Worm (Caenorhabditis elegans) whole organism, young adult: Measurements from ENCODE around the gene F46F5.1.

Experiments used
- Y56A3A.18 ChIP-seq: fragments of 200-800 bp; sonication (Bioruptor generic); IDR thresholded peaks from 2 replicates; pipeline ENCODE4 v1.3.6; 2022; ENCODE audit warnings: missing genetic modification reagents, missing genetic modification characterization, missing compliant biosample characterization
- ama-1 ChIP-seq, 3 experiments: fragments of 150-350 bp in 1 of 3; sonication (generic microtip) in 2 of 3; optimal IDR thresholded peaks; 2 replicates each; lab custom pipeline; 2014 to 2018; ENCODE audit warnings: missing biosample characterization in 2 of 3, missing genetic modification characterization in 2 of 3, missing genetic modification reagents in 2 of 3
- egrh-3 ChIP-seq: fragments of 200-800 bp; sonication (Bioruptor generic); IDR thresholded peaks from 2 replicates; pipeline ENCODE4 v1.3.6; 2022; ENCODE audit warnings: missing genetic modification reagents, missing genetic modification characterization, missing compliant biosample characterization
- ets-4 ChIP-seq: fragments of 200-800 bp; sonication (Bioruptor generic); optimal IDR thresholded peaks from 2 replicates; lab custom pipeline; 2018; ENCODE audit warnings: mild to moderate bottlenecking, missing genetic modification characterization, missing compliant biosample characterization
- sea-2 ChIP-seq: fragments of 200-800 bp; sonication (Bioruptor generic); IDR thresholded peaks from 2 replicates; pipeline ENCODE4 v1.3.6; 2022; ENCODE audit warnings: missing genetic modification characterization, missing compliant biosample characterization

DNA sequence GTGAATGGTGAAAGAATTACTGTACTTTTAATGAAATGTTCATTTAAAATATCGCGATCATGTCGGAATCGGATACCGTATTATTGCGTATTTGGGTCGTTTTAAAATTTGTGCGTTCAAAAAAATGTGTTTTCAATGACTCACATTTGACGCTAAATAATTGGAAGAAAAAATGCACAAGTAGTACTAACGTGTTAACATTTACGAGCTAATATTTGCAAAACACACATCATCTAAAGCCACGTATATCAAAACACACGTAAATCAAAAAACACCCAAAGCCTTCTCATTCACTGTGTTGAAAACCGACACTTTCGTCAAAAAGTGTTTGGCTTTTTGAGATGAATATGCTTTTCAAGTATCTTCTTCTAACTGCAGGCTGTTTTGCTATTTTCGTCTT is 33.8 kb upstream of the F46F5.1 start, which contains the start of gene F28A10.1:
- no peak for TF ChIP-seq sea-2
- no peak for TF ChIP-seq Y56A3A.18 (GFP tag; lab: Robert Waterston, UW)
- TF ChIP-seq ama-1 (optimal IDR thresholded peaks at IDR 0.05; lab: Kevin White, UChicago), result no peak
- no peak for TF ChIP-seq ama-1 (GFP tag; optimal IDR thresholded peaks at IDR 0.05; lab: Kevin White, UChicago)
- no peak for TF ChIP-seq ets-4 (GFP tag; lab: Kevin White, UChicago)
- TF ChIP-seq egrh-3, result no peak
